Worm (Caenorhabditis elegans): ENCODE results near the gene K01A6.7.

The K01A6.7 gene

DNA sequence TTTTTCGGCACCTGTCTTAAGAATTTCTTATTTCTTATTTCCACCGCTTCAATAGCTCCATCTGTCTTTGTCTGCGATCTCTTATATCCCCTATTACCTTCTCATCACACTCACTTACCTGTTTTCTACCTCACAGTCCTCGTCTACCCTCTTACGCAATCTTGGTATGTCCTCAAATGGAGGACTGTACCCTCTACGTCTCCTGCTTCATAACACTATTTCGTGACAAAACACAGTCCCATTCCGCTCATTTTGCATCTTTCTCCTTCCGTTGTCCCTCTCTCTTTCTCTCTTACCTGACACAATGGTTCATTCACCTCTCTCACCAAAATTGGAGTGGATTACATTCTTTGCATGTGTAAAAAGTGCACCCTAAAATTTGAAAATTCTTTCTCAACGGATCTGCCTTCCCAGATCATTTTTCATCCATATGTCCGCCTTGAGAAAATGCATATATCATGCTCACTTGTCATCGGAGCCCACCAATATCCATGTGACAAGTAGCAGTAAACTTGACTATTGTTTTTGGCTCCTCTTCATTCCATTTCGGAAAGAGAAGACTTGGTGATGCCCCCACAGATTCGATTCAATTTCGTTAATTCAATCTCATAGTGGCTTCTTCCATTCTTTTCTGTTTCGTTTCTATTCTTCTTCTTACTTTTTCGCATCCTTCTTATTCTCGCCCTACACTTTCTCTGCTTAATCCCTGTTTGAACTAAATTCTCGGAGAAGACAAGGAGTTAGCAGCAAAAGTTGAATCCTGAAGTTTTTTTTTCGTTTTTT, 21.1 kb downstream of the K01A6.7 start:
- TF ChIP-seq fkh-10 (GFP tag; optimal IDR thresholded peaks at IDR 0.05), result peak; percentile 18
- TF ChIP-seq hmg-11 (tag; optimal IDR thresholded peaks at IDR 0.05), result peak; percentile 19
- peak; percentile 20 for TF ChIP-seq nhr-25 (tag; optimal IDR thresholded peaks at IDR 0.05)
- no peak for TF ChIP-seq elt-3 (tag; optimal IDR thresholded peaks at IDR 0.05)
- no peak for TF ChIP-seq nhr-237 (tag; optimal IDR thresholded peaks at IDR 0.05)
- TF ChIP-seq nfya-1 (tag; optimal IDR thresholded peaks at IDR 0.05; ENCODE audit: insufficient read depth), result no peak
- no peak for TF ChIP-seq nhr-11 (tag; optimal IDR thresholded peaks at IDR 0.05)

DNA sequence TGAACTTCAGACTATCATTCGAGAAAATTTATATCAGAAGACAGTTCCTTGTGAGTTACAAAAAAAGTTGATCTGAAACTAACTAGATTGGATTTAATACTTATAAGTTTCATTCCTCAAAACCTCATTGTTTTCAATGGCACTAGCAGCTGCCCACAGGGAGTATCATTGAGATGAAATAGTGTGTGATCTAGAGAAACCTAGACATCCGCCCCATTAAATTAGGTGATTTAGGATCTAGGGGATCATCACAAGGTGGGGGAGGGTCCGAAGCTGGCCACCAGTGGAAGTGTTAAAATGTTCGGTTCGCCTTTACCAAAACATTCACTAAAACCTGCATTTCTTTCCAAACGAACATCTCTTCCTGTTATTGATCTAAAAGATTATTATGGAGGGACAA, 22.0 kb downstream of the K01A6.7 start:
- TF ChIP-seq R02D3.7 (tag; optimal IDR thresholded peaks at IDR 0.05), result no peak
- peak; percentile 70 for TF ChIP-seq egl-5 (tag; optimal IDR thresholded peaks at IDR 0.05)

DNA sequence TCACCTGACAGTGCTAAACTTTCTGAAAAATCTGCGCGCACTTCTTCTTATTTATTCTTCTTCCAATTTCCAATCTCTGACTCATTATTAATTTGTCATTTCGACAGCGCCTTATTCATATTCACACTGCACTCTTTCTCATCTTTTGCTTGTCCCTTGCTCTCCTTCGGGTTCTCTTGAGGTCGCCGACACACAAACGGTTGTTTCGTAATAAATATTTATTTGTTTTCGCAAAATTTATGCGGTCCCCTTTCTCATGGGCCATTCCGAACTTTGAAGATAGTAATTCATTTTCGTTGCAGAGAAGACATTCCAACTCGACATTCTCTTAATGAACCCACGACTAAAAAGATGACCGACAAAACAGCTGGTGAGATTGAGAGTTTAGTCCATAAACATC, 23.6 kb downstream of the K01A6.7 start, which contains the start of gene magi-1:
magi-1 (plus strand) TSS at position 301 of the 400 bp plus-strand sequence.
- TF ChIP-seq nhr-77 (tag; optimal IDR thresholded peaks at IDR 0.05), result no peak
- TF ChIP-seq ztf-11 (tag; optimal IDR thresholded peaks at IDR 0.05), result no peak
- no peak for TF ChIP-seq egl-5 (tag; optimal IDR thresholded peaks at IDR 0.05)
- no peak for TF ChIP-seq ceh-16 (tag; optimal IDR thresholded peaks at IDR 0.05)
- TF ChIP-seq ceh-82 (tag; optimal IDR thresholded peaks at IDR 0.05), result no peak
- TF ChIP-seq jun-1 (tag; optimal IDR thresholded peaks at IDR 0.05), result no peak
- TF ChIP-seq fkh-2 (tag; optimal IDR thresholded peaks at IDR 0.05), result no peak
- TF ChIP-seq elt-1 (tag; optimal IDR thresholded peaks at IDR 0.05), result no peak
- no peak for TF ChIP-seq nhr-43 (tag; optimal IDR thresholded peaks at IDR 0.05; ENCODE audit: poor library complexity, severe bottlenecking)
- no peak for TF ChIP-seq lsy-12 (tag; optimal IDR thresholded peaks at IDR 0.05)
- TF ChIP-seq daf-12 (tag; optimal IDR thresholded peaks at IDR 0.05), result no peak
- TF ChIP-seq mdl-1 (tag; optimal IDR thresholded peaks at IDR 0.05), result no peak
- no peak for TF ChIP-seq elt-3 (tag; optimal IDR thresholded peaks at IDR 0.05)

DNA sequence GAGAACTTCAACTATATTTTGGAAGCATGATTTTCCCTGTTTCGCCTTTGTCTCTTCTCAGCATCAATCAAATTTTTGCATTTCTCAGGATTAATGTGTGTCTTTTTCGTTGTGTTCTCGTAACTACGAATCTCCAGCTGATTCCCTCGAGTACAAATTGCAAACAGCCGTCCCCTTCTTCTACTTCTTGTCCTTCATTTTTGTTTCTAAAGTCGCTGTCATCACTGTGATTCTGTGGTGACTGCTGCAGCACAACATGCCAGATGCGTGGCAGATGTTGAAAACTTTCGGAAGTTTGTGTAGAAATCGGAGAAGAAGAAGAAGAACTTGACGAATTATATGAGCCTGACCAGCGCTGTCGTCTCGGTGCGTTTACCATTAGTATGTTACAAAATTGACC, 25.1 kb downstream of the K01A6.7 start:
- TF ChIP-seq lin-39 (tag; optimal IDR thresholded peaks at IDR 0.05) (peak; percentile 51), nhr-77 (tag; optimal IDR thresholded peaks at IDR 0.05) (no peak), unc-62 (GFP tag; optimal IDR thresholded peaks at IDR 0.05) (peak; percentile 9)

DNA sequence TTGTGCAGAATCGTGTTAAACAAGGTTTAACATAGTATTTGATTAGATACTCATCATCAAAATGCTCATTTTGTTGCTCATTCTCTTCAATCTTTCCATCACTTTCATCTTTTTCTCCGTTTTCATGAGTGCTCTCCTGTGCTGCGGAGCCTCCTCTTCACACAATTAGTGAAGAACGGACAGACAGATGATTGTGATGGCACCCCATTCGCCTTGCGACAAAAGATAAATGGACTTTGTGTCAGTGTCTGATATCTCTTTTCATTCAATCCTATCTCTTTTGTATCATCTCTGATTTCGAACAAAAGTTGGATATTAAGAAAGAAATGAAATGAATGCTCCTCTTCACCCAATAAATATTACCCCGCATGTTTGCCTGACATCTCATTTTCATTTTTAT, 28.0 kb downstream of the K01A6.7 start:
- TF ChIP-seq unc-39 (tag; optimal IDR thresholded peaks at IDR 0.05) (no peak), ZK546.5 (tag; optimal IDR thresholded peaks at IDR 0.05) (no peak), egl-5 (tag; optimal IDR thresholded peaks at IDR 0.05) (peak; percentile 79), tbx-2 (tag; optimal IDR thresholded peaks at IDR 0.05) (no peak), nhr-11 (tag; optimal IDR thresholded peaks at IDR 0.05) (peak; percentile 1), nfya-1 (tag; optimal IDR thresholded peaks at IDR 0.05; ENCODE audit: insufficient read depth) (peak; percentile 6), ceh-28 (tag; optimal IDR thresholded peaks at IDR 0.05) (no peak), mml-1 (tag; optimal IDR thresholded peaks at IDR 0.05) (no peak), R02D3.7 (tag; optimal IDR thresholded peaks at IDR 0.05) (no peak), nhr-237 (tag; optimal IDR thresholded peaks at IDR 0.05) (no peak), mdl-1 (tag; optimal IDR thresholded peaks at IDR 0.05) (no peak), ceh-16 (tag; optimal IDR thresholded peaks at IDR 0.05) (no peak), unc-62 (GFP tag; optimal IDR thresholded peaks at IDR 0.05) (no peak)

DNA sequence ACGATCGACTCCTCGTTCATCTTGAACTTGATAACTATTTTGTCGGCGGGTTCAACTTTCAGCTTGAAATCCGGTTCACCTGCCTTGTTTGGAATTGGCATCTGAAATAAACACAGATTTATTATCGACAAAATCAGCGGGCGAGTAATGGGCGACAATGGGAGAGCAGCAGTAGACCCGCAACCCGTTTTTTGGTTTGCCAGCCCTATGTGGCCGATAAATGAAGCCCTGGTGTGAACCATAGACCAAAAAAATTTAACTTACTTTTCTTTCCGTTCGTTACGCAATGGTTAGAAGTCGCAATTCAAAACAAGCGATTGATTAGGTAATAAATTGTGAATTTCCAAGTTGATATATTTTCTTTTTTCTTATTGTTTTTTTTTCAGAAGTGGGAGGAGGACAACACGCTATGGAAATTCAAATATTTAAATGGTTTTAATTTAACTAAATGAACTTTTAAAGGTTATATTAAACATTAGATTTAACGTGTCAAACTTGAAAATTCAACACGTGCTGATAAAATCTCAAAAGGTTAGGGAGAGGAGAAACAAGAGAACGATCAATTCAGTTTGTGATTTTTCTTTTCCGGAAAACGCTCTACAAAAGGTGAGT, 34.6 kb downstream of the K01A6.7 start, which contains the start of the genes T22B3.3 and alg-3:
T22B3.3 (minus strand) TSS at position 101 of the 612 bp plus-strand sequence.
alg-3 (plus strand) TSS at position 562 of the 612 bp plus-strand sequence.
- TF ChIP-seq unc-62 (GFP tag; optimal IDR thresholded peaks at IDR 0.05) (no peak), tbx-2 (tag; optimal IDR thresholded peaks at IDR 0.05) (no peak), mml-1 (tag; optimal IDR thresholded peaks at IDR 0.05) (no peak), nhr-12 (tag; optimal IDR thresholded peaks at IDR 0.05) (no peak), pqm-1 (tag; optimal IDR thresholded peaks at IDR 0.05) (no peak), mdl-1 (tag; optimal IDR thresholded peaks at IDR 0.05) (no peak), lsy-12 (tag; optimal IDR thresholded peaks at IDR 0.05) (no peak), fkh-2 (tag; optimal IDR thresholded peaks at IDR 0.05) (no peak), ceh-16 (tag; optimal IDR thresholded peaks at IDR 0.05) (no peak), elt-1 (tag; optimal IDR thresholded peaks at IDR 0.05) (no peak), fkh-10 (GFP tag; optimal IDR thresholded peaks at IDR 0.05) (no peak), nhr-11 (tag; optimal IDR thresholded peaks at IDR 0.05) (no peak), sea-2 (GFP tag; optimal IDR thresholded peaks at IDR 0.05) (no peak)

All from whole organism, L3 larva.